Worm (Caenorhabditis elegans): ENCODE data around the gene ZK177.3.

- TF ChIP-seq ceh-24 (tag; optimal IDR thresholded peaks at IDR 0.05) (no peak), lin-11 (tag; optimal IDR thresholded peaks at IDR 0.05) (no peak), pros-1 (tag; optimal IDR thresholded peaks at IDR 0.05) (no peak), che-1 (tag; optimal IDR thresholded peaks at IDR 0.05) (no peak), ztf-16 (tag; optimal IDR thresholded peaks at IDR 0.05) (no peak)
These were observed 12.2 kb downstream of the ZK177.3 start, which contains the start of gene ZK177.1 for ce11 chrII:5527841-5528240.
